Worm (Caenorhabditis elegans) whole organism, young adult: ENCODE measurements around the gene F38B2.2.

Experiments used
- F22D6.2 ChIP-seq: sonication (generic microtip); optimal IDR thresholded peaks from 2 replicates; lab custom pipeline; 2016; ENCODE audit warnings: mild to moderate bottlenecking, missing genetic modification characterization, missing compliant biosample characterization
- F33H1.4 ChIP-seq: fragments of 200-800 bp; sonication (Bioruptor generic); IDR thresholded peaks from 2 replicates; pipeline ENCODE4 v1.3.6; 2022; ENCODE audit warnings: missing genetic modification reagents, missing genetic modification characterization, missing compliant biosample characterization
- F49E8.2 ChIP-seq: sonication (generic microtip); optimal IDR thresholded peaks from 3 replicates; lab custom pipeline; 2017; ENCODE audit warnings: missing genetic modification characterization, mild to moderate bottlenecking, missing compliant biosample characterization, antibody characterized with exemption, moderate library complexity; ENCODE audit not compliant: insufficient read depth
- F52B5.7 ChIP-seq: sonication (generic microtip); optimal IDR thresholded peaks from 2 replicates; lab custom pipeline; 2016; ENCODE audit warnings: mild to moderate bottlenecking, missing genetic modification characterization, missing compliant biosample characterization
- F55B11.4 ChIP-seq: sonication (generic microtip); optimal IDR thresholded peaks from 2 replicates; lab custom pipeline; 2016; ENCODE audit warnings: missing compliant biosample characterization, missing genetic modification characterization, borderline replicate concordance; ENCODE audit not compliant: insufficient read depth
- K12H6.12 ChIP-seq: fragments of 200-800 bp; sonication (Bioruptor generic); optimal IDR thresholded peaks from 2 replicates; lab custom pipeline; 2018; ENCODE audit warnings: mild to moderate bottlenecking, missing genetic modification characterization, missing compliant biosample characterization
- ZK185.1 ChIP-seq: sonication (generic microtip); optimal IDR thresholded peaks from 2 replicates; lab custom pipeline; 2016; ENCODE audit warnings: mild to moderate bottlenecking, missing genetic modification characterization, missing compliant biosample characterization; ENCODE audit not compliant: poor library complexity, severe bottlenecking
- akir-1 ChIP-seq: fragments of 200-800 bp; sonication (Bioruptor generic); optimal IDR thresholded peaks from 2 replicates; lab custom pipeline; 2018; ENCODE audit warnings: mild to moderate bottlenecking, missing genetic modification characterization, moderate library complexity, missing compliant biosample characterization
- bed-1 ChIP-seq: fragments of 200-800 bp; sonication (Bioruptor generic); IDR thresholded peaks from 2 replicates; pipeline ENCODE4 v1.3.6; 2022; ENCODE audit warnings: missing genetic modification reagents, missing genetic modification characterization, missing compliant biosample characterization
- cebp-2 ChIP-seq: fragments of 200-800 bp; sonication (Bioruptor generic); IDR thresholded peaks from 2 replicates; pipeline ENCODE4 v1.3.6; 2022; ENCODE audit warnings: missing genetic modification characterization, missing compliant biosample characterization
- ceh-58 ChIP-seq: fragments of 200-800 bp; sonication (Bioruptor generic); IDR thresholded peaks from 2 replicates; pipeline ENCODE4 v1.3.6; 2022; ENCODE audit warnings: missing genetic modification characterization, missing compliant biosample characterization
- die-1 ChIP-seq: sonication (generic microtip); optimal IDR thresholded peaks from 2 replicates; lab custom pipeline; 2016; ENCODE audit warnings: missing genotype, mild to moderate bottlenecking, missing genetic modification characterization, missing compliant biosample characterization
- dox-1 ChIP-seq: fragments of 200-800 bp; sonication (Bioruptor generic); IDR thresholded peaks from 2 replicates; pipeline ENCODE4 v1.3.6; 2022; ENCODE audit warnings: missing genetic modification reagents, missing genetic modification characterization, missing compliant biosample characterization
- efl-1 ChIP-seq: fragments of 150-350 bp; optimal IDR thresholded peaks from 2 replicates; lab custom pipeline; 2014; ENCODE audit warnings: missing biosample characterization, missing genetic modification reagents, missing genetic modification characterization
- ets-4 ChIP-seq: fragments of 200-800 bp; sonication (Bioruptor generic); optimal IDR thresholded peaks from 2 replicates; lab custom pipeline; 2018; ENCODE audit warnings: mild to moderate bottlenecking, missing genetic modification characterization, missing compliant biosample characterization
- hmg-20 ChIP-seq: fragments of 200-800 bp; sonication (Bioruptor generic); IDR thresholded peaks from 2 replicates; pipeline ENCODE4 v1.3.6; 2022; ENCODE audit warnings: missing genetic modification reagents, missing genetic modification characterization, missing compliant biosample characterization
- hsf-1 ChIP-seq: fragments of 200-800 bp; sonication (Bioruptor generic); IDR thresholded peaks from 2 replicates; pipeline ENCODE4 v1.3.6; 2022; ENCODE audit warnings: missing genetic modification reagents, missing genetic modification characterization, missing compliant biosample characterization
- lin-26 ChIP-seq: fragments of 200-800 bp; sonication (Bioruptor generic); IDR thresholded peaks from 2 replicates; pipeline ENCODE4 v1.3.6; 2022; ENCODE audit warnings: missing genetic modification reagents, missing genetic modification characterization, missing compliant biosample characterization
- lir-1 ChIP-seq: fragments of 200-800 bp; sonication (Bioruptor generic); conservative IDR thresholded peaks from 2 replicates; pipeline ENCODE4 v1.3.6; 2022; ENCODE audit warnings: missing genetic modification reagents, missing genetic modification characterization, missing compliant biosample characterization
- lsl-1 ChIP-seq: fragments of 200-800 bp; sonication (Bioruptor generic); optimal IDR thresholded peaks from 2 replicates; lab custom pipeline; 2018; ENCODE audit warnings: mild to moderate bottlenecking, missing genetic modification characterization, moderate library complexity, missing compliant biosample characterization
- madf-8 ChIP-seq: fragments of 200-800 bp; sonication (Bioruptor generic); conservative IDR thresholded peaks from 2 replicates; pipeline ENCODE4 v1.3.6; 2022; ENCODE audit warnings: missing genetic modification reagents, missing genetic modification characterization, missing compliant biosample characterization
- mcd-1 ChIP-seq: fragments of 200-800 bp; sonication (Bioruptor generic); IDR thresholded peaks from 2 replicates; pipeline ENCODE4 v1.3.6; 2022; ENCODE audit warnings: missing genetic modification reagents, missing genetic modification characterization, missing compliant biosample characterization
- mxl-1 ChIP-seq: sonication (generic microtip); optimal IDR thresholded peaks from 2 replicates; lab custom pipeline; 2016; ENCODE audit warnings: missing genetic modification characterization, missing compliant biosample characterization
- nfyb-1 ChIP-seq: fragments of 200-800 bp; sonication (Bioruptor generic); IDR thresholded peaks from 2 replicates; pipeline ENCODE4 v1.3.6; 2022; ENCODE audit warnings: missing genetic modification reagents, missing genetic modification characterization, missing compliant biosample characterization
- nhr-120 ChIP-seq: fragments of 200-800 bp; sonication (Bioruptor generic); IDR thresholded peaks from 2 replicates; pipeline ENCODE4 v1.3.6; 2022; ENCODE audit warnings: missing genetic modification characterization, missing compliant biosample characterization
- nhr-179 ChIP-seq: sonication (generic microtip); optimal IDR thresholded peaks from 2 replicates; lab custom pipeline; 2016; ENCODE audit warnings: mild to moderate bottlenecking, missing genetic modification characterization, missing compliant biosample characterization
- pbrm-1 ChIP-seq: fragments of 200-800 bp; sonication (Bioruptor generic); IDR thresholded peaks from 2 replicates; pipeline ENCODE4 v1.3.6; 2022; ENCODE audit warnings: missing genetic modification reagents, missing genetic modification characterization, missing compliant biosample characterization
- snpc-1.3 ChIP-seq: sonication (generic microtip); optimal IDR thresholded peaks from 2 replicates; lab custom pipeline; 2017; ENCODE audit warnings: missing genetic modification characterization, mild to moderate bottlenecking, missing compliant biosample characterization, antibody characterized with exemption, moderate library complexity, missing genotype, missing genetic modification reagents; ENCODE audit not compliant: insufficient read depth
- snpc-4 ChIP-seq, 5 experiments: fragments of 150-350 bp in 1 of 5; sonication (generic microtip) in 4 of 5; optimal IDR thresholded peaks; 2 replicates each; lab custom pipeline; 2014 to 2018; ENCODE audit warnings: missing genetic modification characterization in 5 of 5, missing biosample characterization in 3 of 5, antibody characterized with exemption in 2 of 5, mild to moderate bottlenecking in 2 of 5, missing compliant biosample characterization in 2 of 5, missing genotype in 2 of 5, moderate library complexity in 2 of 5, missing genetic modification reagents in 1 of 5
- sptf-2 ChIP-seq: fragments of 200-800 bp; sonication (Bioruptor generic); optimal IDR thresholded peaks from 2 replicates; lab custom pipeline; 2018; ENCODE audit warnings: mild to moderate bottlenecking, missing genetic modification characterization, missing compliant biosample characterization
- tbx-9 ChIP-seq: sonication (generic microtip); optimal IDR thresholded peaks from 2 replicates; lab custom pipeline; 2016; ENCODE audit warnings: borderline replicate concordance, missing genetic modification characterization, inconsistent platforms, missing compliant biosample characterization
- ztf-28 ChIP-seq: fragments of 200-800 bp; sonication (Bioruptor generic); IDR thresholded peaks from 2 replicates; pipeline ENCODE4 v1.3.6; 2022; ENCODE audit warnings: missing genetic modification reagents, missing genetic modification characterization, missing compliant biosample characterization
- ztf-3 ChIP-seq: fragments of 200-800 bp; sonication (Bioruptor generic); optimal IDR thresholded peaks from 2 replicates; lab custom pipeline; 2018; ENCODE audit warnings: mild to moderate bottlenecking, missing genetic modification characterization, missing compliant biosample characterization
- ztf-6 ChIP-seq: fragments of 200-800 bp; sonication (Bioruptor generic); IDR thresholded peaks from 2 replicates; pipeline ENCODE4 v1.3.6; 2022; ENCODE audit warnings: missing genetic modification reagents, missing genetic modification characterization, missing compliant biosample characterization

F38B2.2 gene

ce11 chrX:11249392-11249791, 29.8 kb downstream of the F38B2.2 start:
- TF ChIP-seq ZK185.1 (no peak), ztf-3 (GFP tag; lab: Kevin White, UChicago) (no peak), nhr-179 (tag; lab: Kevin White, UChicago) (no peak), snpc-1.3 (no peak), akir-1 (no peak), bed-1 (GFP tag; lab: Robert Waterston, UW) (0 out of 2 replicates have a peak, but pooled peaks have one; percentile 26), nfyb-1 (GFP tag; lab: Robert Waterston, UW) (no peak)

ce11 chrX:11248083-11248482, 31.1 kb downstream of the F38B2.2 start:
- TF ChIP-seq ztf-6 (GFP tag; lab: Robert Waterston, UW) (no peak), lin-26 (GFP tag; lab: Robert Waterston, UW) (peak; percentile 39; the same call in 1 of the 2 replicates)
- TF ChIP-seq, all 124 proteins: peak for 1

ce11 chrX:11245056-11245455, 34.1 kb downstream of the F38B2.2 start:
- no peak for TF ChIP-seq F33H1.4 (GFP tag; lab: Robert Waterston, UW)
- TF ChIP-seq K12H6.12 (tag; lab: Kevin White, UChicago), result no peak
- no peak for TF ChIP-seq F55B11.4 (tag; lab: Kevin White, UChicago)
- TF ChIP-seq lin-26 (GFP tag; lab: Robert Waterston, UW), result no peak

DNA sequence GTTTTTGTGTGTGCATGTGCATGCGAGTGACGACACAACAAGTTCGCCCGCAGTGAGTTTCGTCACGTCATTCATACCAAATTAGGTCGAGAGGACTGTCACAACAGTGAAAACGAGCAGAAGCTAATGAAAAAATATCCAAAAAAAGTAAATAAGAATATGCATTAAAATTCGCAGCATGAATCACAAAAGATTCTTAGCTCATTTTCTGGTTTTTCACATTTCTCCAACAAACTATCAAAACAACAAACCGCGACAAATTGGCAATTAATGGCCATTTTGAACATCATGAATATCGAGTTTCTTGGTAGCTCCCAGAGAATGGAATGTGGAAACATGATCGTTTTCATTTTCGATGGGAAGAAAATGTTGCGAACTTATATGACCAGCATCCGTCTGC, 35.6 kb downstream of the F38B2.2 start:
- TF ChIP-seq akir-1 (no peak), efl-1 (GFP tag; lab: Kevin White, UChicago) (no peak), ztf-28 (GFP tag; lab: Robert Waterston, UW) (no peak), nhr-179 (tag; lab: Kevin White, UChicago) (no peak), tbx-9 (tag; lab: Kevin White, UChicago) (no peak), ets-4 (no peak), madf-8 (GFP tag; lab: Robert Waterston, UW) (no peak), lsl-1 (no peak), die-1 (tag; lab: Kevin White, UChicago) (no peak), dox-1 (GFP tag; lab: Robert Waterston, UW) (no peak), F49E8.2 (tag; lab: Kevin White, UChicago) (no peak), sptf-2 (GFP tag; lab: Kevin White, UChicago) (no peak), nhr-120 (GFP tag; lab: Robert Waterston, UW) (no peak), snpc-4 (GFP tag; optimal IDR thresholded peaks at IDR 0.05; lab: Kevin White, UChicago) (no peak), snpc-4 (tag; optimal IDR thresholded peaks at IDR 0.05; lab: Kevin White, UChicago) (no peak)

ce11 chrX:11241479-11241878, 37.7 kb downstream of the F38B2.2 start:
- TF ChIP-seq F22D6.2 (tag; lab: Kevin White, UChicago) (no peak), mcd-1 (GFP tag; lab: Robert Waterston, UW) (no peak), F52B5.7 (tag; lab: Kevin White, UChicago) (no peak), ztf-3 (GFP tag; lab: Kevin White, UChicago) (no peak), hsf-1 (GFP tag; lab: Robert Waterston, UW) (no peak), mxl-1 (tag; lab: Kevin White, UChicago) (no peak), pbrm-1 (GFP tag; lab: Robert Waterston, UW) (no peak), bed-1 (GFP tag; lab: Robert Waterston, UW) (no peak), ceh-58 (GFP tag; lab: Robert Waterston, UW) (no peak), lir-1 (GFP tag; lab: Robert Waterston, UW) (no peak), hmg-20 (GFP tag; lab: Robert Waterston, UW) (no peak), cebp-2 (GFP tag; lab: Robert Waterston, UW) (no peak)
